Worm (Caenorhabditis elegans) whole organism, L3 larva: ENCODE data around the gene Y57A10B.6.

ENCODE experiments used
- ama-1 ChIP-seq: fragments of 150-350 bp; optimal IDR thresholded peaks from 2 replicates; lab custom pipeline; 2018
- daf-12 ChIP-seq: fragments of 150-350 bp; optimal IDR thresholded peaks from 2 replicates; lab custom pipeline; 2014; ENCODE audit warnings: missing biosample characterization, missing genetic modification reagents, missing genetic modification characterization
- egl-27 ChIP-seq: sonication (generic microtip); optimal IDR thresholded peaks from 4 replicates; lab custom pipeline; 2017; ENCODE audit warnings: missing biosample characterization, missing genetic modification reagents, missing genetic modification characterization
- fkh-10 ChIP-seq: sonication (generic microtip); optimal IDR thresholded peaks from 2 replicates; lab custom pipeline; 2017; ENCODE audit warnings: missing biosample characterization, missing genetic modification reagents, missing genetic modification characterization
- fkh-2 ChIP-seq: fragments of 150-350 bp; optimal IDR thresholded peaks from 2 replicates; lab custom pipeline; 2014; ENCODE audit warnings: missing biosample characterization, missing genetic modification reagents, missing genetic modification characterization
- mml-1 ChIP-seq: fragments of 150-350 bp; sonication (generic microtip); optimal IDR thresholded peaks from 3 replicates; lab custom pipeline; 2014; ENCODE audit warnings: missing biosample characterization, missing genetic modification characterization
- nhr-11 ChIP-seq: fragments of 150-350 bp; optimal IDR thresholded peaks from 2 replicates; lab custom pipeline; 2014; ENCODE audit warnings: missing biosample characterization, missing genetic modification characterization
- unc-39 ChIP-seq: sonication (generic microtip); optimal IDR thresholded peaks from 4 replicates; lab custom pipeline; 2017; ENCODE audit warnings: missing biosample characterization, missing genetic modification characterization
- unc-62 ChIP-seq: fragments of 150-350 bp; sonication (generic microtip); optimal IDR thresholded peaks from 4 replicates; lab custom pipeline; 2014; ENCODE audit warnings: missing biosample characterization, missing genetic modification reagents, missing genetic modification characterization
- ztf-11 ChIP-seq: fragments of 150-350 bp; optimal IDR thresholded peaks from 2 replicates; lab custom pipeline; 2014; ENCODE audit warnings: missing biosample characterization, missing genetic modification characterization

DNA sequence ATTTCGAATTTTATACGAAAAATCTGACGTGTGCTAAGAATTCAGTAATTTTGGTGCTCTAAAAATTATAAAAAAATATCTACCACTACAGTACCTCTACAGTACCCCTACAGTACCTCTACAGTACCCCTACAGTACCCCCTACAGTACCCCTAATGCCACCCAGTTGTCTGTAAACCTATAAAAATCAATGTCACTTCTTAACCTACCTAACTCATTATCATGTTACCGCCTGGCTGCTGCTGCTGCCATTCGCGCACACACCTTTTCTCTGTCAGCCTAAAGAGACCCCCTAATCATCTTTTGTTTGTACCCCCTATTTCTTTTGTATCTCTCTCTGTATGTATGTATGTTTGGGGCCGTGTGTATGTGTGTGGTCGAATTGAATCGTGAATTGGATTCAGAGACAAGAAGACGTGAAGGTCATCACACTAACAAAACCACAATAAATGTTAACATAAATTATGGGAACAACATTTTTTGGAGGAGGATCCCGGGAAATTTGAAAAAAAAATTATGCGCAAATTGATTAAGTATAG lies 39.1 kb upstream of the Y57A10B.6 start:
- no peak for TF ChIP-seq mml-1 (tag; lab: Kevin White, UChicago)
- no peak for TF ChIP-seq fkh-10 (GFP tag; lab: Kevin White, UChicago)
- TF ChIP-seq unc-62, result no peak
- no peak for TF ChIP-seq unc-39 (tag; lab: Kevin White, UChicago)
- no peak for TF ChIP-seq ztf-11 (tag; lab: Kevin White, UChicago)
- TF ChIP-seq daf-12 (tag; lab: Kevin White, UChicago), result no peak
- no peak for TF ChIP-seq egl-27 (tag; lab: Kevin White, UChicago)
- TF ChIP-seq fkh-2 (tag; lab: Kevin White, UChicago), result no peak
- no peak for TF ChIP-seq ama-1 (lab: Kevin White, UChicago)
- no peak for TF ChIP-seq nhr-11 (tag; lab: Kevin White, UChicago)
